Worm (Caenorhabditis elegans) whole organism, L1 larva: ENCODE data around the gene nhx-2.

Source experiments
- C16A3.4 ChIP-seq: fragments of 150-350 bp; optimal IDR thresholded peaks from 2 replicates; lab custom pipeline; 2014; ENCODE audit warnings: missing biosample characterization, missing genetic modification characterization
- C34B4.2 ChIP-seq: sonication (generic microtip); optimal IDR thresholded peaks from 2 replicates; lab custom pipeline; 2017; ENCODE audit warnings: mild to moderate bottlenecking, missing genetic modification characterization, missing compliant biosample characterization
- F16B12.6 ChIP-seq: fragments of 150-350 bp; optimal IDR thresholded peaks from 2 replicates; lab custom pipeline; 2014; ENCODE audit warnings: missing biosample characterization, missing genetic modification characterization
- Y116A8C.19 ChIP-seq: sonication (generic microtip); optimal IDR thresholded peaks from 2 replicates; lab custom pipeline; 2016; ENCODE audit warnings: missing compliant biosample characterization, missing genetic modification characterization, borderline replicate concordance
- alr-1 ChIP-seq: fragments of 200-800 bp; sonication (Bioruptor generic); optimal IDR thresholded peaks from 2 replicates; lab custom pipeline; 2018; ENCODE audit warnings: borderline replicate concordance, mild to moderate bottlenecking, missing genetic modification characterization, missing compliant biosample characterization
- aly-2 ChIP-seq: fragments of 150-350 bp; optimal IDR thresholded peaks from 2 replicates; lab custom pipeline; 2014; ENCODE audit warnings: missing biosample characterization, missing genetic modification characterization
- ama-1 ChIP-seq: fragments of 150-350 bp; optimal IDR thresholded peaks from 2 replicates; lab custom pipeline; 2014
- ceh-8 ChIP-seq: fragments of 200-800 bp; sonication (Bioruptor generic); optimal IDR thresholded peaks from 2 replicates; lab custom pipeline; 2018; ENCODE audit warnings: mild to moderate bottlenecking, missing genetic modification characterization, moderate library complexity, missing compliant biosample characterization
- ceh-88 ChIP-seq: fragments of 200-800 bp; sonication (Bioruptor generic); IDR thresholded peaks from 2 replicates; pipeline ENCODE4 v1.3.6; 2022; ENCODE audit warnings: missing genetic modification characterization, missing compliant biosample characterization
- ces-1 ChIP-seq: fragments of 150-350 bp; optimal IDR thresholded peaks from 2 replicates; lab custom pipeline; 2014; ENCODE audit warnings: missing biosample characterization, missing genetic modification reagents, missing genetic modification characterization
- dpl-1 ChIP-seq, 3 experiments: fragments of 150-350 bp in 2 of 3; sonication (generic microtip) in 1 of 3; optimal IDR thresholded peaks; 2 replicates each; lab custom pipeline; 2014 to 2017; ENCODE audit warnings: missing biosample characterization in 3 of 3, missing genetic modification characterization in 3 of 3, missing genetic modification reagents in 3 of 3
- efl-1 ChIP-seq, 4 experiments: fragments of 150-350 bp; optimal IDR thresholded peaks in 3 of 4; peaks in 1 of 4; 1 replicate in 1 of 4; 2 replicates in 3 of 4; lab custom pipeline; 2014; ENCODE audit warnings: missing biosample characterization in 2 of 4, missing genetic modification characterization in 2 of 4, missing genetic modification reagents in 2 of 4
- efl-3 ChIP-seq: fragments of 200-800 bp; sonication (Bioruptor generic); optimal IDR thresholded peaks from 2 replicates; lab custom pipeline; 2018; ENCODE audit warnings: mild to moderate bottlenecking, missing genetic modification characterization, missing compliant biosample characterization
- egl-13 ChIP-seq: sonication (generic microtip); optimal IDR thresholded peaks from 2 replicates; lab custom pipeline; 2016; ENCODE audit warnings: missing genotype, missing genetic modification reagents, missing genetic modification characterization, missing compliant biosample characterization
- elt-2 ChIP-seq: sonication (generic microtip); optimal IDR thresholded peaks from 2 replicates; lab custom pipeline; 2016; ENCODE audit warnings: missing genetic modification characterization, mild to moderate bottlenecking, inconsistent platforms, missing compliant biosample characterization, missing genetic modification reagents
- fkh-4 ChIP-seq: sonication (generic microtip); optimal IDR thresholded peaks from 2 replicates; lab custom pipeline; 2016; ENCODE audit warnings: missing compliant biosample characterization, missing genetic modification characterization, borderline replicate concordance
- fkh-8 ChIP-seq: sonication (generic microtip); optimal IDR thresholded peaks from 2 replicates; lab custom pipeline; 2016; ENCODE audit warnings: mild to moderate bottlenecking, missing genetic modification characterization, missing compliant biosample characterization
- hlh-4 ChIP-seq: sonication (generic microtip); optimal IDR thresholded peaks from 2 replicates; lab custom pipeline; 2016; ENCODE audit warnings: mild to moderate bottlenecking, missing genetic modification characterization, missing compliant biosample characterization
- irx-1 ChIP-seq: sonication (generic microtip); optimal IDR thresholded peaks from 2 replicates; lab custom pipeline; 2016; ENCODE audit warnings: missing genetic modification characterization, missing compliant biosample characterization
- jun-1 ChIP-seq: fragments of 150-350 bp; optimal IDR thresholded peaks from 2 replicates; lab custom pipeline; 2014; ENCODE audit warnings: missing biosample characterization, missing genetic modification reagents, missing genetic modification characterization
- lin-14 ChIP-seq: fragments of 200-800 bp; sonication (Bioruptor generic); optimal IDR thresholded peaks from 2 replicates; lab custom pipeline; 2018; ENCODE audit warnings: mild to moderate bottlenecking, missing genetic modification characterization, moderate library complexity, missing compliant biosample characterization
- lin-15B ChIP-seq: fragments of 150-350 bp; sonication (generic microtip); optimal IDR thresholded peaks from 3 replicates; lab custom pipeline; 2014; ENCODE audit warnings: missing biosample characterization, missing genetic modification characterization
- lin-35 ChIP-seq, 2 experiments: fragments of 150-350 bp; optimal IDR thresholded peaks; 2 replicates each; lab custom pipeline; 2014; ENCODE audit warnings: missing biosample characterization in 2 of 2, missing genetic modification characterization in 2 of 2, missing genetic modification reagents in 2 of 2
- mab-9 ChIP-seq: fragments of 200-800 bp; sonication (Bioruptor generic); IDR thresholded peaks from 2 replicates; pipeline ENCODE4 v1.3.6; 2022; ENCODE audit warnings: missing genetic modification reagents, missing genetic modification characterization, missing compliant biosample characterization
- mef-2 ChIP-seq: fragments of 150-350 bp; optimal IDR thresholded peaks from 2 replicates; lab custom pipeline; 2014; ENCODE audit warnings: missing biosample characterization, missing genetic modification characterization
- mep-1 ChIP-seq: fragments of 150-350 bp; optimal IDR thresholded peaks from 2 replicates; lab custom pipeline; 2014; ENCODE audit warnings: missing biosample characterization, missing genetic modification characterization
- nhr-11 ChIP-seq: fragments of 150-350 bp; optimal IDR thresholded peaks from 2 replicates; lab custom pipeline; 2014; ENCODE audit warnings: missing biosample characterization, missing genetic modification characterization
- nhr-237 ChIP-seq: fragments of 150-350 bp; optimal IDR thresholded peaks from 2 replicates; lab custom pipeline; 2014; ENCODE audit warnings: missing biosample characterization, missing genetic modification characterization
- nhr-28 ChIP-seq: fragments of 150-350 bp; optimal IDR thresholded peaks from 2 replicates; lab custom pipeline; 2014; ENCODE audit warnings: missing biosample characterization, missing genetic modification characterization
- nhr-47 ChIP-seq: sonication (generic microtip); optimal IDR thresholded peaks from 2 replicates; lab custom pipeline; 2016; ENCODE audit warnings: mild to moderate bottlenecking, missing genetic modification characterization, moderate library complexity, missing compliant biosample characterization
- nhr-71 ChIP-seq: sonication (generic microtip); optimal IDR thresholded peaks from 2 replicates; lab custom pipeline; 2016; ENCODE audit warnings: mild to moderate bottlenecking, missing genetic modification characterization, moderate library complexity, missing compliant biosample characterization
- nhr-76 ChIP-seq: sonication (generic microtip); optimal IDR thresholded peaks from 2 replicates; lab custom pipeline; 2017; ENCODE audit warnings: missing biosample characterization, missing genetic modification characterization
- nhr-77 ChIP-seq: fragments of 150-350 bp; optimal IDR thresholded peaks from 2 replicates; lab custom pipeline; 2014; ENCODE audit warnings: missing biosample characterization, missing genetic modification characterization
- nhr-90 ChIP-seq: sonication (generic microtip); optimal IDR thresholded peaks from 2 replicates; lab custom pipeline; 2016; ENCODE audit warnings: mild to moderate bottlenecking, missing genetic modification characterization, missing compliant biosample characterization; ENCODE audit not compliant: poor library complexity
- pax-3 ChIP-seq: fragments of 200-800 bp; sonication (Bioruptor generic); optimal IDR thresholded peaks from 2 replicates; lab custom pipeline; 2018; ENCODE audit warnings: mild to moderate bottlenecking, missing genetic modification characterization, moderate library complexity, missing compliant biosample characterization
- pqm-1 ChIP-seq: sonication (generic microtip); optimal IDR thresholded peaks from 3 replicates; lab custom pipeline; 2017; ENCODE audit warnings: missing biosample characterization, missing genetic modification characterization
- snpc-4 ChIP-seq: fragments of 150-350 bp; optimal IDR thresholded peaks from 2 replicates; lab custom pipeline; 2014; ENCODE audit warnings: missing biosample characterization, missing genetic modification characterization
- snu-23 ChIP-seq: sonication (generic microtip); optimal IDR thresholded peaks from 2 replicates; lab custom pipeline; 2016; ENCODE audit warnings: missing genetic modification characterization, missing compliant biosample characterization
- sup-37 ChIP-seq: fragments of 200-800 bp; sonication (Bioruptor generic); optimal IDR thresholded peaks from 2 replicates; lab custom pipeline; 2018; ENCODE audit warnings: mild to moderate bottlenecking, missing genetic modification characterization, missing compliant biosample characterization
- unc-30 ChIP-seq: sonication (generic microtip); optimal IDR thresholded peaks from 2 replicates; lab custom pipeline; 2017; ENCODE audit warnings: missing biosample characterization, missing genetic modification characterization
- unc-86 ChIP-seq: sonication (generic microtip); optimal IDR thresholded peaks from 2 replicates; lab custom pipeline; 2016; ENCODE audit warnings: missing genetic modification characterization, missing compliant biosample characterization
- unc-98 ChIP-seq: fragments of 200-800 bp; sonication (Bioruptor generic); IDR thresholded peaks from 2 replicates; pipeline ENCODE4 v1.3.6; 2022; ENCODE audit warnings: missing genetic modification characterization, missing compliant biosample characterization
- vab-15 ChIP-seq: sonication (generic microtip); optimal IDR thresholded peaks from 2 replicates; lab custom pipeline; 2017; ENCODE audit warnings: missing genotype, mild to moderate bottlenecking, missing genetic modification characterization, missing compliant biosample characterization
- zag-1 ChIP-seq: fragments of 150-350 bp; optimal IDR thresholded peaks from 2 replicates; lab custom pipeline; 2014; ENCODE audit warnings: missing biosample characterization, missing genetic modification characterization
- ztf-11 ChIP-seq, 2 experiments: sonication (generic microtip); optimal IDR thresholded peaks; 2 replicates each; lab custom pipeline; 2016 to 2017; ENCODE audit warnings: missing genetic modification characterization in 2 of 2, missing biosample characterization in 1 of 2, missing compliant biosample characterization in 1 of 2
- ztf-4 ChIP-seq: fragments of 150-350 bp; optimal IDR thresholded peaks from 2 replicates; lab custom pipeline; 2014; ENCODE audit warnings: missing biosample characterization, missing genetic modification characterization

The nhx-2 gene

ce11 chrII:7714614-7715186, 20.9 kb upstream of the nhx-2 start (continued):
- TF ChIP-seq C34B4.2 (no peak), nhr-90 (tag; lab: Kevin White, UChicago) (no peak), ces-1 (peak; percentile 39), pqm-1 (tag; lab: Kevin White, UChicago) (no peak), Y116A8C.19 (no peak), elt-2 (tag; lab: Kevin White, UChicago) (no peak), lin-14 (peak; percentile 86), nhr-11 (no peak), snpc-4 (no peak), ceh-8 (GFP tag; lab: Kevin White, UChicago) (peak; percentile 42), C16A3.4 (tag; lab: Kevin White, UChicago) (no peak), efl-1 (optimal IDR thresholded peaks at IDR 0.05; lab: Kevin White, UChicago) (no peak), efl-1 (GFP tag; optimal IDR thresholded peaks at IDR 0.05 in 1 of 2; lab: Kevin White, UChicago) (peak in 1 of 2 experiments; percentile 79)

- TF ChIP-seq nhr-77 (tag; lab: Kevin White, UChicago) = no peak
- TF ChIP-seq nhr-237 (tag; lab: Kevin White, UChicago) = no peak
- no peak for TF ChIP-seq zag-1 (tag; lab: Kevin White, UChicago)
- no peak for TF ChIP-seq elt-2 (tag; lab: Kevin White, UChicago)
- peak; percentile 58 for TF ChIP-seq hlh-4 (tag; lab: Kevin White, UChicago)
- TF ChIP-seq Y116A8C.19 = no peak
- no peak for TF ChIP-seq jun-1 (tag; lab: Kevin White, UChicago)
- TF ChIP-seq nhr-71 (tag; lab: Kevin White, UChicago) = peak; percentile 28
- TF ChIP-seq ceh-8 (GFP tag; lab: Kevin White, UChicago) = no peak
- no peak for TF ChIP-seq lin-15B (tag; lab: Kevin White, UChicago)
- TF ChIP-seq aly-2 = no peak
- TF ChIP-seq sup-37 (GFP tag; lab: Kevin White, UChicago) = no peak
- no peak for TF ChIP-seq mep-1
- no peak for TF ChIP-seq fkh-8 (tag; lab: Kevin White, UChicago)
- no peak for TF ChIP-seq snu-23 (GFP tag; lab: Kevin White, UChicago)
- TF ChIP-seq efl-1 (optimal IDR thresholded peaks at IDR 0.05; lab: Kevin White, UChicago) = no peak
- TF ChIP-seq efl-1 (GFP tag; optimal IDR thresholded peaks at IDR 0.05 in 1 of 2; lab: Kevin White, UChicago) = peak in 1 of 2 experiments; percentile 90
- TF ChIP-seq ama-1 (lab: Kevin White, UChicago) = no peak
- TF ChIP-seq ceh-88 (GFP tag; lab: Robert Waterston, UW) = no peak
- TF ChIP-seq vab-15 = no peak
- no peak for TF ChIP-seq unc-98 (GFP tag; lab: Robert Waterston, UW)
- no peak for TF ChIP-seq mef-2 (tag; lab: Kevin White, UChicago)
- no peak for TF ChIP-seq nhr-76
These were observed 15.6 kb upstream of the nhx-2 start, which contains the start of gene sre-1 for ce11 chrII:7709301-7709754. sre-1 (plus strand) TSS chrII:7709704.

- TF ChIP-seq F16B12.6 (tag; lab: Kevin White, UChicago) (peak; percentile 47), ztf-4 (tag; lab: Kevin White, UChicago) (no peak), nhr-47 (tag; lab: Kevin White, UChicago) (peak; percentile 54), efl-1 (optimal IDR thresholded peaks at IDR 0.05; lab: Kevin White, UChicago) (peak; percentile 50 to 63), efl-1 (GFP tag; optimal IDR thresholded peaks at IDR 0.05 in 1 of 2; lab: Kevin White, UChicago) (peak; percentile 43 to 95), unc-30 (tag; lab: Kevin White, UChicago) (no peak), fkh-8 (tag; lab: Kevin White, UChicago) (no peak), snpc-4 (peak; percentile 23), ztf-11 (tag; optimal IDR thresholded peaks at IDR 0.05; lab: Kevin White, UChicago) (peak in 1 of 2 experiments; percentile 55), lin-35 (GFP tag; optimal IDR thresholded peaks at IDR 0.05; lab: Kevin White, UChicago) (peak; percentile 22 to 52), C16A3.4 (tag; lab: Kevin White, UChicago) (peak; percentile 38), pax-3 (tag; lab: Kevin White, UChicago) (no peak), ces-1 (no peak), efl-3 (GFP tag; lab: Kevin White, UChicago) (no peak), sup-37 (GFP tag; lab: Kevin White, UChicago) (no peak), alr-1 (tag; lab: Kevin White, UChicago) (no peak), vab-15 (no peak), snu-23 (GFP tag; lab: Kevin White, UChicago) (peak; percentile 68), nhr-77 (tag; lab: Kevin White, UChicago) (no peak), unc-86 (no peak), egl-13 (tag; lab: Kevin White, UChicago) (no peak), mab-9 (GFP tag; lab: Robert Waterston, UW) (peak; percentile 58; the same call in 1 of the 2 replicates), fkh-4 (tag; lab: Kevin White, UChicago) (no peak), nhr-90 (tag; lab: Kevin White, UChicago) (peak; percentile 47), nhr-28 (tag; lab: Kevin White, UChicago) (no peak), dpl-1 (GFP tag; optimal IDR thresholded peaks at IDR 0.05; lab: Kevin White, UChicago) (peak; percentile 42 to 54 (median 52)), unc-98 (GFP tag; lab: Robert Waterston, UW) (no peak), elt-2 (tag; lab: Kevin White, UChicago) (peak; percentile 29), irx-1 (tag; lab: Kevin White, UChicago) (peak; percentile 34)
These were observed 14.8 kb upstream of the nhx-2 start, which contains the start of gene B0495.9 for ce11 chrII:7708540-7708939. B0495.9 (minus strand) TSS chrII:7708710.
